Worm (Caenorhabditis elegans) whole organism, L2 larva: ENCODE measurements around the gene sir-2.1.

ENCODE experiments used
- R02D3.7 ChIP-seq: fragments of 150-350 bp; optimal IDR thresholded peaks from 2 replicates; lab custom pipeline; 2014; ENCODE audit warnings: missing biosample characterization, missing genetic modification characterization
- ama-1 ChIP-seq: fragments of 150-350 bp; optimal IDR thresholded peaks from 2 replicates; lab custom pipeline; 2018; ENCODE audit warnings: inconsistent platforms
- ceh-82 ChIP-seq: fragments of 150-350 bp; optimal IDR thresholded peaks from 2 replicates; lab custom pipeline; 2014; ENCODE audit warnings: missing biosample characterization, missing genetic modification characterization
- dmd-4 ChIP-seq: sonication (generic microtip); optimal IDR thresholded peaks from 2 replicates; lab custom pipeline; 2017; ENCODE audit warnings: missing biosample characterization, missing genetic modification characterization
- egl-27 ChIP-seq: sonication (generic microtip); optimal IDR thresholded peaks from 3 replicates; lab custom pipeline; 2017; ENCODE audit warnings: missing biosample characterization, missing genetic modification reagents, missing genetic modification characterization
- nhr-10 ChIP-seq: sonication (generic microtip); optimal IDR thresholded peaks from 2 replicates; lab custom pipeline; 2017; ENCODE audit warnings: missing biosample characterization, missing genetic modification characterization
- nhr-12 ChIP-seq: fragments of 150-350 bp; optimal IDR thresholded peaks from 2 replicates; lab custom pipeline; 2014; ENCODE audit warnings: missing biosample characterization, missing genetic modification characterization
- nhr-237 ChIP-seq: fragments of 150-350 bp; optimal IDR thresholded peaks from 2 replicates; lab custom pipeline; 2014; ENCODE audit warnings: missing biosample characterization, missing genetic modification characterization
- peb-1 ChIP-seq: fragments of 150-350 bp; optimal IDR thresholded peaks from 2 replicates; lab custom pipeline; 2014; ENCODE audit warnings: missing biosample characterization, missing genetic modification characterization
- unc-62 ChIP-seq: fragments of 150-350 bp; optimal IDR thresholded peaks from 2 replicates; lab custom pipeline; 2014; ENCODE audit warnings: missing biosample characterization, missing genetic modification reagents, missing genetic modification characterization

DNA sequence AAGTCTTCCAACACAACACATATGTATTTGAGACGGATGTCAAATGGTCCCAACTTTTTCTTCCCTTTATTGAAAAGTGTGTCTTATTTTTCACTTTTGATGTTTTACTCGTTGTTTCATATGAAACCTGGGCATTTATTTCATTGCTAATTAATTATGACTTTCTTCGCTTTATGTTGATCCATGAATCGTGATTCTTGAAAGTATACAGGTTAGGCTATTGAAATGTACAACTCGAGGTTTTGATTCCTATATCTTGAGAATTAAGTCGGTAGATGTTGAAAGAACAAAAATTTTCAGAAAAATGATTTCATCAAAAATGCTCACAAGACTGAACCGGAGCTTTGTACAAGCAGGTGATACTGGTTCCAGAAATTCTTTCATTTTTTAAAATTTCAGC lies 21.1 kb upstream of the sir-2.1 start, which contains the start of gene nfu-1:
- TF ChIP-seq ama-1 (lab: Kevin White, UChicago) (no peak), nhr-10 (no peak), dmd-4 (no peak), nhr-12 (tag; lab: Kevin White, UChicago) (no peak), R02D3.7 (no peak), egl-27 (tag; lab: Kevin White, UChicago) (no peak), unc-62 (GFP tag; lab: Kevin White, UChicago) (no peak), nhr-237 (no peak), peb-1 (no peak), ceh-82 (tag; lab: Kevin White, UChicago) (no peak)
